Fruit fly (Drosophila melanogaster): ENCODE results near the gene okr.

okr gene

DNA sequence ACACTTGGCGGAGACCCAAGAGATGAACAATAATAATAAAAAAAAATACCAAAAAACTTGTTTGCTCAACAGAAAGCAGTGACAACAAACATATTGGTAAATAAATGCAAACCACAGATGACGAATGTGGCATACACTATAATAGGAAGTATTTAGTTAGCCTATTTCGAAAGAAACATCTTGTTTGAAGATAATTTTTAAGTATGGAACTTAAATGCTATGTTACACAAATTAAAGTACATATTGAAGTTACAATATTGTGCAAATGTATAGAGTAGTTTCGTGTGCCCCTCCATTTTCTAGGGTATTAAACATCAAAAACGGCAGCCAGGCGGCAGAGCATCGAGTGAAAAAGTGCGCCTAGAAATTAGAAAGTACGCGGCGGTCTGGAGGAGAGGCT, 10.8 kb upstream of the okr start (continued):
- TF ChIP-seq CG7357 (GFP tag; IDR thresholded peaks at IDR 0.05) (no peak), CG3065 (GFP tag; optimal IDR thresholded peaks at IDR 0.05) (no peak), BEAF-32 (GFP tag; optimal IDR thresholded peaks at IDR 0.05) (no peak), CG1792 (GFP tag; optimal IDR thresholded peaks at IDR 0.05) (no peak), fru (optimal IDR thresholded peaks at IDR 0.05) (no peak), al (GFP tag; IDR thresholded peaks at IDR 0.05) (no peak), CG16779 (GFP tag; IDR thresholded peaks at IDR 0.05) (no peak), Stat92E (GFP tag; optimal IDR thresholded peaks at IDR 0.05) (no peak), CG10431 (GFP tag; optimal IDR thresholded peaks at IDR 0.05) (no peak), Poxn (GFP tag; IDR thresholded peaks at IDR 0.05) (no peak), ham (GFP tag; IDR thresholded peaks at IDR 0.05) (no peak), slp2 (GFP tag; optimal IDR thresholded peaks at IDR 0.05) (no peak), Chrac-16 (GFP tag; optimal IDR thresholded peaks at IDR 0.05) (no peak), CG18476 (GFP tag; optimal IDR thresholded peaks at IDR 0.05) (peak; percentile 4), Nf-YB (GFP tag; optimal IDR thresholded peaks at IDR 0.05) (peak; percentile 30), sens (GFP tag) (peak; percentile 92), cad (GFP tag; optimal IDR thresholded peaks at IDR 0.05) (no peak), sqz (GFP tag; optimal IDR thresholded peaks at IDR 0.05) (peak; percentile 61), wor (GFP tag; IDR thresholded peaks at IDR 0.05) (peak; percentile 49), CG12104 (GFP tag; optimal IDR thresholded peaks at IDR 0.05) (no peak), wdn (GFP tag; IDR thresholded peaks at IDR 0.05) (no peak), seq (GFP tag; IDR thresholded peaks at IDR 0.05) (0 out of 2 replicates have a peak, but pooled peaks have one; percentile 20), chn (GFP tag; optimal IDR thresholded peaks at IDR 0.05) (no peak), CG18262 (tag; optimal IDR thresholded peaks at IDR 0.05) (peak; percentile 63), CG11456 (GFP tag; IDR thresholded peaks at IDR 0.05) (no peak), tup (GFP tag; optimal IDR thresholded peaks at IDR 0.05) (no peak), CG3838 (GFP tag; optimal IDR thresholded peaks at IDR 0.05) (no peak), lov (optimal IDR thresholded peaks at IDR 0.05) (no peak), lov (GFP tag; IDR thresholded peaks at IDR 0.05) (no peak), GATAe (GFP tag; conservative IDR thresholded peaks at IDR 0.05) (no peak), lola (GFP tag; optimal IDR thresholded peaks at IDR 0.05) (peak in 1 of 3 experiments; percentile 19), scrt (GFP tag; optimal IDR thresholded peaks at IDR 0.05) (no peak), CG2712 (tag; optimal IDR thresholded peaks at IDR 0.05) (peak; percentile 65), CG13287 (GFP tag; IDR thresholded peaks at IDR 0.05; ENCODE audit: partially characterized antibody) (no peak), CG17912 (GFP tag; optimal IDR thresholded peaks at IDR 0.05) (no peak), zen (tag; optimal IDR thresholded peaks at IDR 0.05) (no peak), CG6683 (GFP tag; optimal IDR thresholded peaks at IDR 0.05) (no peak), Fer3 (tag; optimal IDR thresholded peaks at IDR 0.05) (peak; percentile 33), CG3847 (GFP tag; IDR thresholded peaks at IDR 0.05) (no peak), CG12299 (tag; optimal IDR thresholded peaks at IDR 0.05) (no peak), zfh1 (GFP tag; IDR thresholded peaks at IDR 0.05) (0 out of 3 replicates have a peak, but pooled peaks have one; percentile 32), CG1602 (GFP tag; optimal IDR thresholded peaks at IDR 0.05) (no peak), Dbx (GFP tag; IDR thresholded peaks at IDR 0.05) (no peak), Meics (GFP tag; optimal IDR thresholded peaks at IDR 0.05) (peak; percentile 6), CG14965 (GFP tag; optimal IDR thresholded peaks at IDR 0.05; ENCODE audit: borderline replicate concordance) (no peak), fd96Cb (tag; optimal IDR thresholded peaks at IDR 0.05) (peak; percentile 65), ac (GFP tag; optimal IDR thresholded peaks at IDR 0.05) (no peak), CG12071 (GFP tag; optimal IDR thresholded peaks at IDR 0.05) (peak; percentile 68), disco-r (GFP tag; optimal IDR thresholded peaks at IDR 0.05) (no peak), CG1603 (tag; optimal IDR thresholded peaks at IDR 0.05) (peak; percentile 76), Dip3 (GFP tag; optimal IDR thresholded peaks at IDR 0.05) (no peak), Kr (GFP tag; optimal IDR thresholded peaks at IDR 0.05) (no peak)
